Worm (Caenorhabditis elegans) whole organism, early embryonic: ENCODE results near the gene F13B12.6.

ENCODE experiments used
- ama-1 ChIP-seq: fragments of 150-350 bp; optimal IDR thresholded peaks from 2 replicates; lab custom pipeline; 2014
- ceh-13 ChIP-seq: fragments of 200-800 bp; sonication (Bioruptor generic); optimal IDR thresholded peaks from 2 replicates; lab custom pipeline; 2018; ENCODE audit warnings: mild to moderate bottlenecking, missing genetic modification characterization, missing compliant biosample characterization
- ceh-36 ChIP-seq: sonication (generic microtip); optimal IDR thresholded peaks from 2 replicates; lab custom pipeline; 2016; ENCODE audit warnings: missing genetic modification characterization, inconsistent platforms, missing compliant biosample characterization
- ets-7 ChIP-seq: sonication (generic microtip); optimal IDR thresholded peaks from 2 replicates; lab custom pipeline; 2016; ENCODE audit warnings: missing genotype, missing genetic modification characterization, missing compliant biosample characterization
- flt-1 ChIP-seq: fragments of 200-800 bp; sonication (Bioruptor generic); IDR thresholded peaks from 2 replicates; pipeline ENCODE4 v1.3.6; 2022; ENCODE audit warnings: missing genetic modification characterization, missing compliant biosample characterization
- hmbx-1 ChIP-seq: sonication (generic microtip); optimal IDR thresholded peaks from 2 replicates; lab custom pipeline; 2016; ENCODE audit warnings: mild to moderate bottlenecking, missing genetic modification characterization, missing compliant biosample characterization
- hmg-4 ChIP-seq: fragments of 200-800 bp; sonication (Bioruptor generic); optimal IDR thresholded peaks from 2 replicates; lab custom pipeline; 2018; ENCODE audit warnings: mild to moderate bottlenecking, missing genetic modification characterization, missing compliant biosample characterization
- pes-1 ChIP-seq: fragments of 200-800 bp; sonication (Bioruptor generic); IDR thresholded peaks from 2 replicates; pipeline ENCODE4 v1.3.6; 2022; ENCODE audit warnings: missing genetic modification reagents, missing genetic modification characterization, missing compliant biosample characterization
- scrt-1 ChIP-seq: fragments of 200-800 bp; sonication (Bioruptor generic); IDR thresholded peaks from 2 replicates; pipeline ENCODE4 v1.3.6; 2022; ENCODE audit warnings: missing genetic modification characterization, missing compliant biosample characterization
- sea-1 ChIP-seq: fragments of 200-800 bp; sonication (Bioruptor generic); conservative IDR thresholded peaks from 2 replicates; pipeline ENCODE4 v1.3.6; 2022; ENCODE audit warnings: missing genetic modification characterization, missing compliant biosample characterization
- tbx-11 ChIP-seq: fragments of 200-800 bp; sonication (Bioruptor generic); IDR thresholded peaks from 2 replicates; pipeline ENCODE4 v1.3.6; 2022; ENCODE audit warnings: missing genetic modification characterization, missing compliant biosample characterization

ce11 chrIV:10461767-10462166 lies 44.1 kb upstream of the F13B12.6 start, which contains the start of gene mec-3:
- TF ChIP-seq flt-1 (GFP tag; lab: Robert Waterston, UW) (no peak), ceh-36 (tag; lab: Kevin White, UChicago) (no peak), ama-1 (lab: Kevin White, UChicago) (no peak), tbx-11 (no peak), hmbx-1 (tag; lab: Kevin White, UChicago) (no peak), ets-7 (no peak), ceh-13 (no peak), scrt-1 (GFP tag; lab: Robert Waterston, UW) (no peak), pes-1 (GFP tag; lab: Robert Waterston, UW) (no peak), hmg-4 (no peak), sea-1 (GFP tag; lab: Robert Waterston, UW) (no peak)
